Worm (Caenorhabditis elegans) whole organism, L4 larva: ENCODE data around the gene msp-64.

Source experiments
- F44E2.7 ChIP-seq: fragments of 200-800 bp; sonication (Bioruptor generic); IDR thresholded peaks from 2 replicates; pipeline ENCODE4 v2.1.2; 2022; ENCODE audit warnings: missing genetic modification characterization, missing compliant biosample characterization
- F49E8.2 ChIP-seq: sonication (generic microtip); optimal IDR thresholded peaks from 2 replicates; lab custom pipeline; 2016; ENCODE audit warnings: missing compliant biosample characterization, mild to moderate bottlenecking, missing genetic modification characterization, borderline replicate concordance
- Y105C5A.15 ChIP-seq: fragments of 200-800 bp; sonication (Bioruptor generic); IDR thresholded peaks from 2 replicates; pipeline ENCODE4 v1.3.6; 2022; ENCODE audit warnings: missing genetic modification characterization, missing compliant biosample characterization
- Y5F2A.4 ChIP-seq: fragments of 200-800 bp; sonication (Bioruptor generic); optimal IDR thresholded peaks from 2 replicates; lab custom pipeline; 2018; ENCODE audit warnings: mild to moderate bottlenecking, missing genetic modification characterization, missing compliant biosample characterization
- ZK337.2 ChIP-seq: fragments of 200-800 bp; sonication (Bioruptor generic); IDR thresholded peaks from 2 replicates; pipeline ENCODE4 v1.3.6; 2022; ENCODE audit warnings: missing genetic modification reagents, missing genetic modification characterization, missing compliant biosample characterization
- ama-1 ChIP-seq: fragments of 150-350 bp; optimal IDR thresholded peaks from 2 replicates; lab custom pipeline; 2014; ENCODE audit warnings: inconsistent platforms, mixed read lengths
- ceh-20 ChIP-seq: fragments of 200-800 bp; sonication (Bioruptor generic); IDR thresholded peaks from 2 replicates; pipeline ENCODE4 v1.3.6; 2022; ENCODE audit warnings: missing genetic modification reagents, missing genetic modification characterization, missing compliant biosample characterization
- ceh-62 ChIP-seq: sonication (generic microtip); optimal IDR thresholded peaks from 2 replicates; lab custom pipeline; 2017; ENCODE audit warnings: missing biosample characterization, missing genetic modification characterization
- ctbp-1 ChIP-seq: fragments of 200-800 bp; sonication (Bioruptor generic); IDR thresholded peaks from 2 replicates; pipeline ENCODE4 v1.3.6; 2022; ENCODE audit warnings: missing genetic modification reagents, missing genetic modification characterization, missing compliant biosample characterization
- daf-16 ChIP-seq, 3 experiments: sonication (generic microtip); optimal IDR thresholded peaks; 2 replicates each; lab custom pipeline; 2016 to 2017; ENCODE audit warnings: missing genetic modification characterization in 3 of 3, missing genetic modification reagents in 3 of 3, mild to moderate bottlenecking in 2 of 3, missing compliant biosample characterization in 2 of 3, missing biosample characterization in 1 of 3, moderate library complexity in 1 of 3
- dmd-6 ChIP-seq: fragments of 200-800 bp; sonication (Bioruptor generic); IDR thresholded peaks from 2 replicates; pipeline ENCODE4 v1.3.6; 2022; ENCODE audit warnings: missing genetic modification reagents, missing genetic modification characterization, missing compliant biosample characterization
- dpl-1 ChIP-seq: fragments of 150-350 bp; optimal IDR thresholded peaks from 2 replicates; lab custom pipeline; 2014; ENCODE audit warnings: missing biosample characterization, missing genetic modification reagents, missing genetic modification characterization
- dve-1 ChIP-seq: sonication (generic microtip); optimal IDR thresholded peaks from 2 replicates; lab custom pipeline; 2017; ENCODE audit warnings: antibody characterized with exemption, mild to moderate bottlenecking, missing genetic modification characterization, missing compliant biosample characterization; ENCODE audit not compliant: insufficient read depth
- fkh-10 ChIP-seq: fragments of 150-350 bp; optimal IDR thresholded peaks from 2 replicates; lab custom pipeline; 2014; ENCODE audit warnings: missing biosample characterization, missing genetic modification reagents, missing genetic modification characterization
- fos-1 ChIP-seq: fragments of 150-350 bp; optimal IDR thresholded peaks from 2 replicates; lab custom pipeline; 2014; ENCODE audit warnings: missing biosample characterization, missing genetic modification characterization
- hlh-11 ChIP-seq: fragments of 200-800 bp; sonication (Bioruptor generic); optimal IDR thresholded peaks from 2 replicates; lab custom pipeline; 2018; ENCODE audit warnings: mild to moderate bottlenecking, missing genetic modification characterization, missing compliant biosample characterization
- hlh-30 ChIP-seq: sonication (generic microtip); optimal IDR thresholded peaks from 2 replicates; lab custom pipeline; 2017; ENCODE audit warnings: antibody characterized with exemption, mild to moderate bottlenecking, missing genetic modification characterization, missing compliant biosample characterization; ENCODE audit not compliant: insufficient read depth
- lim-7 ChIP-seq: fragments of 200-800 bp; sonication (Bioruptor generic); IDR thresholded peaks from 2 replicates; pipeline ENCODE4 v1.3.6; 2022; ENCODE audit warnings: missing genetic modification characterization, missing compliant biosample characterization
- lin-1 ChIP-seq: fragments of 200-800 bp; sonication (Bioruptor generic); IDR thresholded peaks from 2 replicates; pipeline ENCODE4 v1.3.6; 2022; ENCODE audit warnings: missing genetic modification reagents, missing genetic modification characterization, missing compliant biosample characterization
- lin-38 ChIP-seq: fragments of 200-800 bp; sonication (Bioruptor generic); IDR thresholded peaks from 2 replicates; pipeline ENCODE4 v1.3.6; 2022; ENCODE audit warnings: missing genetic modification reagents, missing genetic modification characterization, missing compliant biosample characterization
- lin-39 ChIP-seq: fragments of 150-350 bp; optimal IDR thresholded peaks from 2 replicates; lab custom pipeline; 2014; ENCODE audit warnings: missing biosample characterization, missing genetic modification reagents, missing genetic modification characterization
- lsy-2 ChIP-seq, 2 experiments: fragments of 150-350 bp in 1 of 2; sonication (generic microtip) in 1 of 2; optimal IDR thresholded peaks; 2 replicates each; lab custom pipeline; 2014 to 2017; ENCODE audit warnings: missing biosample characterization in 2 of 2, missing genetic modification characterization in 2 of 2
- mdl-1 ChIP-seq, 2 experiments: fragments of 150-350 bp in 1 of 2; sonication (generic microtip) in 1 of 2; optimal IDR thresholded peaks; 2 replicates each; lab custom pipeline; 2014 to 2017; ENCODE audit warnings: missing biosample characterization in 2 of 2, missing genetic modification characterization in 2 of 2
- mdt-29 ChIP-seq: fragments of 200-800 bp; sonication (Bioruptor generic); IDR thresholded peaks from 2 replicates; pipeline ENCODE4 v1.3.6; 2022; ENCODE audit warnings: missing genetic modification reagents, missing genetic modification characterization, missing compliant biosample characterization
- mep-1 ChIP-seq: fragments of 150-350 bp; sonication (generic microtip); optimal IDR thresholded peaks from 3 replicates; lab custom pipeline; 2014; ENCODE audit warnings: missing biosample characterization, missing genetic modification characterization
- mxl-2 ChIP-seq: fragments of 200-800 bp; sonication (Bioruptor generic); conservative IDR thresholded peaks from 2 replicates; pipeline ENCODE4 v1.3.6; 2022; ENCODE audit warnings: missing genetic modification reagents, missing genetic modification characterization, missing compliant biosample characterization
- mxl-3 ChIP-seq: fragments of 200-800 bp; sonication (Bioruptor generic); optimal IDR thresholded peaks from 2 replicates; lab custom pipeline; 2018; ENCODE audit warnings: mild to moderate bottlenecking, missing genetic modification characterization, missing compliant biosample characterization
- nhr-102 ChIP-seq: sonication (generic microtip); optimal IDR thresholded peaks from 2 replicates; lab custom pipeline; 2016; ENCODE audit warnings: mild to moderate bottlenecking, missing genetic modification characterization, moderate library complexity, missing compliant biosample characterization
- nhr-237 ChIP-seq: sonication (generic microtip); optimal IDR thresholded peaks from 2 replicates; lab custom pipeline; 2017; ENCODE audit warnings: missing biosample characterization, missing genetic modification characterization
- nhr-28 ChIP-seq: fragments of 150-350 bp; optimal IDR thresholded peaks from 2 replicates; lab custom pipeline; 2014; ENCODE audit warnings: missing biosample characterization, missing genetic modification characterization
- nhr-41 ChIP-seq: fragments of 200-800 bp; sonication (Bioruptor generic); IDR thresholded peaks from 2 replicates; pipeline ENCODE4 v1.3.6; 2022; ENCODE audit warnings: missing genetic modification reagents, missing genetic modification characterization, missing compliant biosample characterization
- nhr-48 ChIP-seq: sonication (generic microtip); optimal IDR thresholded peaks from 2 replicates; lab custom pipeline; 2016; ENCODE audit warnings: mild to moderate bottlenecking, missing genetic modification characterization, missing compliant biosample characterization
- nhr-6 ChIP-seq: fragments of 150-350 bp; optimal IDR thresholded peaks from 2 replicates; lab custom pipeline; 2014; ENCODE audit warnings: missing biosample characterization, missing genetic modification characterization
- nhr-76 ChIP-seq: fragments of 150-350 bp; optimal IDR thresholded peaks from 2 replicates; lab custom pipeline; 2014; ENCODE audit warnings: missing biosample characterization, missing genetic modification characterization
- php-3 ChIP-seq: fragments of 200-800 bp; sonication (Bioruptor generic); IDR thresholded peaks from 2 replicates; pipeline ENCODE4 v1.3.6; 2022; ENCODE audit warnings: missing genetic modification reagents, missing genetic modification characterization, missing compliant biosample characterization
- pqm-1 ChIP-seq: sonication (generic microtip); optimal IDR thresholded peaks from 2 replicates; lab custom pipeline; 2017; ENCODE audit warnings: missing biosample characterization, missing genetic modification characterization
- rbr-2 ChIP-seq: sonication (generic microtip); optimal IDR thresholded peaks from 2 replicates; lab custom pipeline; 2016; ENCODE audit warnings: missing genotype, missing genetic modification characterization, missing compliant biosample characterization
- saeg-2 ChIP-seq: fragments of 200-800 bp; sonication (Bioruptor generic); IDR thresholded peaks from 2 replicates; pipeline ENCODE4 v1.3.6; 2022; ENCODE audit warnings: missing genetic modification reagents, missing genetic modification characterization, missing compliant biosample characterization
- sdz-12 ChIP-seq: fragments of 200-800 bp; sonication (Bioruptor generic); optimal IDR thresholded peaks from 2 replicates; lab custom pipeline; 2018; ENCODE audit warnings: mild to moderate bottlenecking, missing genetic modification characterization, missing compliant biosample characterization
- set-16 ChIP-seq: fragments of 200-800 bp; sonication (Bioruptor generic); IDR thresholded peaks from 2 replicates; pipeline ENCODE4 v1.3.6; 2022; ENCODE audit warnings: missing genetic modification reagents, missing genetic modification characterization, missing compliant biosample characterization
- snpc-1.2 ChIP-seq: fragments of 200-800 bp; sonication (Bioruptor generic); IDR thresholded peaks from 2 replicates; pipeline ENCODE4 v1.3.6; 2022; ENCODE audit warnings: missing genetic modification reagents, missing genetic modification characterization, missing compliant biosample characterization
- snpc-4 ChIP-seq: fragments of 150-350 bp; optimal IDR thresholded peaks from 2 replicates; lab custom pipeline; 2014; ENCODE audit warnings: missing biosample characterization, missing genetic modification characterization
- spr-1 ChIP-seq: sonication (generic microtip); optimal IDR thresholded peaks from 2 replicates; lab custom pipeline; 2016; ENCODE audit warnings: mild to moderate bottlenecking, missing genetic modification characterization, missing compliant biosample characterization
- tag-97 ChIP-seq: fragments of 200-800 bp; sonication (Bioruptor generic); IDR thresholded peaks from 2 replicates; pipeline ENCODE4 v1.3.6; 2022; ENCODE audit warnings: missing genetic modification characterization, missing compliant biosample characterization
- zag-1 ChIP-seq: fragments of 150-350 bp; optimal IDR thresholded peaks from 2 replicates; lab custom pipeline; 2014; ENCODE audit warnings: missing biosample characterization, missing genetic modification characterization
- zip-2 ChIP-seq: fragments of 150-350 bp; optimal IDR thresholded peaks from 2 replicates; lab custom pipeline; 2014; ENCODE audit warnings: missing biosample characterization, missing genetic modification characterization
- ztf-11 ChIP-seq: fragments of 150-350 bp; optimal IDR thresholded peaks from 2 replicates; lab custom pipeline; 2014; ENCODE audit warnings: missing biosample characterization, missing genetic modification characterization
- ztf-7 ChIP-seq: fragments of 150-350 bp; optimal IDR thresholded peaks from 2 replicates; lab custom pipeline; 2014; ENCODE audit warnings: missing biosample characterization, missing genetic modification characterization

The msp-64 gene

ce11 chrII:5805303-5805702 is 4.8 kb downstream of the msp-64 start, which contains the start of gene K05F1.10:
Gene K05F1.10, minus strand, starts transcription at chrII:5805473.
- TF ChIP-seq php-3 (GFP tag; lab: Robert Waterston, UW) (peak; percentile 46; the same call in 1 of the 2 replicates), nhr-28 (tag; lab: Kevin White, UChicago) (peak; percentile 23), nhr-41 (GFP tag; lab: Robert Waterston, UW) (no peak), Y105C5A.15 (GFP tag; lab: Robert Waterston, UW) (no peak), ztf-11 (tag; lab: Kevin White, UChicago) (no peak), mdl-1 (tag; optimal IDR thresholded peaks at IDR 0.05; lab: Kevin White, UChicago) (peak in 1 of 2 experiments; percentile 3), ceh-20 (GFP tag; lab: Robert Waterston, UW) (no peak), F49E8.2 (no peak), mxl-2 (GFP tag; lab: Robert Waterston, UW) (no peak), ama-1 (no peak), lin-1 (GFP tag; lab: Robert Waterston, UW) (no peak), lin-38 (GFP tag; lab: Robert Waterston, UW) (no peak), F44E2.7 (GFP tag; lab: Robert Waterston, UW) (no peak), nhr-48 (tag; lab: Kevin White, UChicago) (no peak), hlh-11 (tag; lab: Kevin White, UChicago) (peak; percentile 38), lin-39 (tag; lab: Kevin White, UChicago) (no peak), nhr-76 (no peak), zip-2 (tag; lab: Kevin White, UChicago) (no peak), zag-1 (tag; lab: Kevin White, UChicago) (no peak), mep-1 (tag; lab: Kevin White, UChicago) (no peak), nhr-102 (tag; lab: Kevin White, UChicago) (no peak), dpl-1 (GFP tag; lab: Kevin White, UChicago) (no peak), spr-1 (tag; lab: Kevin White, UChicago) (no peak), mxl-3 (GFP tag; lab: Kevin White, UChicago) (no peak), lsy-2 (tag; optimal IDR thresholded peaks at IDR 0.05; lab: Kevin White, UChicago) (no peak), hlh-30 (tag; lab: Kevin White, UChicago) (peak; percentile 45), saeg-2 (GFP tag; lab: Robert Waterston, UW) (no peak), Y5F2A.4 (GFP tag; lab: Kevin White, UChicago) (no peak), ztf-7 (tag; lab: Kevin White, UChicago) (no peak), tag-97 (GFP tag; lab: Robert Waterston, UW) (no peak), snpc-4 (tag; lab: Kevin White, UChicago) (no peak), ctbp-1 (no peak), nhr-237 (no peak), set-16 (GFP tag; lab: Robert Waterston, UW) (no peak), dmd-6 (GFP tag; lab: Robert Waterston, UW) (peak; percentile 46), lim-7 (no peak), dve-1 (peak; percentile 4), fos-1 (tag; lab: Kevin White, UChicago) (no peak), snpc-1.2 (GFP tag; lab: Robert Waterston, UW) (no peak), rbr-2 (no peak), fkh-10 (GFP tag; lab: Kevin White, UChicago) (no peak), mdt-29 (GFP tag; lab: Robert Waterston, UW) (no peak), ZK337.2 (GFP tag; lab: Robert Waterston, UW) (no peak), pqm-1 (peak; percentile 19), daf-16 (GFP tag; optimal IDR thresholded peaks at IDR 0.05; lab: Kevin White, UChicago) (no peak), daf-16 (tag; optimal IDR thresholded peaks at IDR 0.05; lab: Kevin White, UChicago) (peak; percentile 88), nhr-6 (tag; lab: Kevin White, UChicago) (no peak), ceh-62 (no peak), sdz-12 (GFP tag; lab: Kevin White, UChicago) (no peak)
